Worm (Caenorhabditis elegans): Measurements from ENCODE around the gene C44B12.9.

ce11 chrIV:1110999-1111398, 6.6 kb upstream of the C44B12.9 start:
- TF ChIP-seq mab-5 (tag; optimal IDR thresholded peaks at IDR 0.05) = no peak
- TF ChIP-seq cnd-1 (tag; optimal IDR thresholded peaks at IDR 0.05) = no peak
- TF ChIP-seq mls-2 (tag; optimal IDR thresholded peaks at IDR 0.05) = no peak
- TF ChIP-seq unc-62 (GFP tag; optimal IDR thresholded peaks at IDR 0.05) = peak; percentile 15
